Worm (Caenorhabditis elegans): Measurements from ENCODE around the gene rpl-38.

rpl-38 gene

DNA sequence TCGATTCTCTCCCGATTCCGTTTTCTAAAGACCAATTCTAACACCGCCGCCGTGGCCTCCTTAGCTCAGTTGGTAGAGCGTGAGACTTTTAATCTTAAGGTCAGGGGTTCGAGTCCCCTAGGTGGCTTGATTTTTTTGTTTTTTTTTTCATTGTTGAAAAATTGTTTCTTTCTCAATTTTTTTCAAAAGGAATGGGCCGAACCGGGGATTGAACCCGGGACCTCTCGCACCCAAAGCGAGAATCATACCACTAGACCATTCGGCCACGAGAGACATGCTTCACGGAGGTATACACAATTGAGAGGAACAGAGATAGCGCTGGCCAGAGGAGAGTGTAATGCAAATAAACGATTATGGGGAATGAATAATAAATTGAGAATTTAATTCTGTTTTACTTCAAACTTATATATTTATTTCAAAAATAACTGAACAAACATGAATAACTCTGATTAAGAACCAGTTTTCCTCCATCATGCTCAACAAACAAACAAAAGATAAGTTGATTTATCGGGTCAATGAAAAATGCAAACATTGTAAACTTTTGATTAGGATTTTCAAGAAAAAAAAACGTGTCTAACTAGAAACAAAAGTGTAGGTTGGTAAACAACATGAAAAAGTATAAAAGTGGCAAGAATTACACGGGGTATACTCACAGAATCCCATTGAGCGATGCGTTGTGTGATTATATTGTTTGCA lies 46.8 kb upstream of the rpl-38 start, which contains the start of gene pqn-71 (continued):
- TF ChIP-seq unc-86 (tag; optimal IDR thresholded peaks at IDR 0.05) (peak; percentile 42), snpc-4 (tag; optimal IDR thresholded peaks at IDR 0.05) (peak; percentile 55), nhr-11 (tag; optimal IDR thresholded peaks at IDR 0.05) (no peak), pqm-1 (tag; optimal IDR thresholded peaks at IDR 0.05) (no peak), skn-1 (tag; optimal IDR thresholded peaks at IDR 0.05) (peak; percentile 49), hlh-4 (tag; optimal IDR thresholded peaks at IDR 0.05) (no peak), nhr-90 (tag; optimal IDR thresholded peaks at IDR 0.05; ENCODE audit: poor library complexity) (peak; percentile 94)

DNA sequence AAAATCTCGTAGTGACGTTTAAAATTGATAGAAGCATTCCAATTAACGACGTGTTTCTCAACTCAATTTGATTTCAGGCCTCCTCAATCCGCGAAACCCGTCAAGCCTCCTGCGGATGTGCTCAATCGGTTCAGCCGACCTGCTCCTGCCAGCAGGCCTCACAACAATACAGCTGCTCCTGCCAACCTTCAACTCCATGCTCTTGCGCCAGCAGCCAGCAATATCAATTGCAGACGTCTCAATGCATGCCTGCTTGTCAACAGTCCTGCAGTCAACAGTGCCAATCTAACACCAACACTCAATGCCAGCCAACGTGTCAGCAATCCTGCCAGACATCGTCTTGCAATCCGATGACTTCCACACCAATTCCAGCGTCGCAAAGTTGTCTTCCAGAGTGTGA lies 45.9 kb upstream of the rpl-38 start:
- TF ChIP-seq nhr-85 (tag) = peak; percentile 44
- TF ChIP-seq F16B12.6 (tag; optimal IDR thresholded peaks at IDR 0.05) = no peak

DNA sequence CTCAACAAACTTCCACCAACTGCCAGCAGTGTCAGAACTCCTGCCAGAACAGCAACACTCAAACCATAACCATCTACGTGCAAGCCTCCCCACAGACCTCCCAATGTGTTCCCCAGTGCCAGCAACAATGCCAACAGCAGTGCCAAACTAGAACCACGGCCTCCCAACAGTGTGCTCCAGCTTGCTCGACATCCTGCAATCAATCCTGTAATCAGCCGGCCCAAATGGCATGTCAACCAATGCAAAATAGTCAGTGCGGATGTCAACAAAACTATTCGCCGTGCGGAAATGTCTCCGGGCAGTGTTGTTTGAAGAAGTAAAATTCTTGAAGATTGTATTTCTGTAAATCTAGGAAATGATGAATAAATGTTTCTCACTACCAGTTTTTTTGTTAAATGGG lies 45.2 kb upstream of the rpl-38 start:
- TF ChIP-seq grh-1 (GFP tag; IDR thresholded peaks at IDR 0.05) (no peak), nhr-12 (tag; optimal IDR thresholded peaks at IDR 0.05) (no peak), swsn-7 (tag; optimal IDR thresholded peaks at IDR 0.05) (no peak), aly-2 (tag; optimal IDR thresholded peaks at IDR 0.05) (no peak), ztf-11 (tag; optimal IDR thresholded peaks at IDR 0.05) (no peak), isw-1 (GFP tag; IDR thresholded peaks at IDR 0.05) (no peak), nhr-71 (tag; optimal IDR thresholded peaks at IDR 0.05) (no peak), elt-2 (tag; optimal IDR thresholded peaks at IDR 0.05) (no peak)

DNA sequence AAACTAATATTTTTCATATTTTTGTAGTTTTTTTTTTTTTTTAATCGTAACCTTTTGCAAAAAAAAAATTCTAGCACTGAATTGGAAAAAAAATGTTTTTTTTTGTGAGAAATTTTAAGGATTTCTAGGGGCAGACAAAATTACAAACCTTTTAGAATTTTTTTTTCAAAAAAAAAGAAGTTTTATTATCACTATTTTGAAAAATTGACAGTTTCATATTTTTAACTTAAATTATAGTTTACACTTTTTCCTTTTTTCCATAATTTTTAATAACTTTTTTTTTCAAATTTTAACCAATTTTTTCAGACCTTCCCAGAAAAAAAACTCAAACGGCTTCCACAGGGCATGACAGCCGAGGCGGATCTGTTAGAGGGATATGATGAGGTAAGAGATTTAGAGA lies 40.9 kb upstream of the rpl-38 start, which contains the start of gene dpf-1:
Gene dpf-1, plus strand, starts transcription at position 301 of the 400 bp plus-strand sequence.
- TF ChIP-seq isw-1 (GFP tag; IDR thresholded peaks at IDR 0.05) = no peak
- no peak for TF ChIP-seq hlh-17 (GFP tag; optimal IDR thresholded peaks at IDR 0.05; ENCODE audit: borderline replicate concordance)
- no peak for TF ChIP-seq sox-4 (tag; optimal IDR thresholded peaks at IDR 0.05)
- no peak for TF ChIP-seq mdl-1 (tag; optimal IDR thresholded peaks at IDR 0.05)
- TF ChIP-seq Y116A8C.19 (tag; optimal IDR thresholded peaks at IDR 0.05; ENCODE audit: borderline replicate concordance) = no peak
- no peak for TF ChIP-seq egl-13 (tag; optimal IDR thresholded peaks at IDR 0.05)
- TF ChIP-seq nhr-19 (GFP tag; conservative IDR thresholded peaks at IDR 0.05) = no peak
- TF ChIP-seq fkh-4 (tag; optimal IDR thresholded peaks at IDR 0.05; ENCODE audit: borderline replicate concordance) = no peak
- TF ChIP-seq snu-23 (GFP tag; optimal IDR thresholded peaks at IDR 0.05) = no peak
- no peak for TF ChIP-seq lir-3 (tag; optimal IDR thresholded peaks at IDR 0.05; ENCODE audit: poor library complexity)

DNA sequence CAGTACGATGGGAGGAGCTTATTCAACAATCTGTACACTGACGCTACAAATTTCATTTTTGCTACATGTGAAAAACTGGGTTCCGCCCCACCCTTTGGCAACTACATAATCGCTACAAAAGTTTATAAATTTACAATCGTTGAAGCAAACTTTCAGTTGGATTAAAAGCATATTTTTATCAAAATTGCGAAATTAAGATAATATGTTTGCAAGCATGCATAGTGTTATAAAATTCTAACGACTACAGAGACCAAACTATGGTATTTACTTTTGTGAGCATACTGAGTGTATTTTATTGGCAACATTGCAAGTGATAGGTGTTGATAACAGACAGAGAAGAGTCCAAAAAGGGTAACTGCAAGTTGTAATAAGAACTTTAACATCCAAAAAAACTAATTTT lies 33.4 kb upstream of the rpl-38 start, which contains the start of gene C06B8.2:
Gene C06B8.2, minus strand, starts transcription at position 153 of the 400 bp plus-strand sequence.
- TF ChIP-seq ces-1 (GFP tag; optimal IDR thresholded peaks at IDR 0.05) (no peak), hlh-17 (GFP tag; optimal IDR thresholded peaks at IDR 0.05; ENCODE audit: borderline replicate concordance) (no peak), tbx-2 (tag; optimal IDR thresholded peaks at IDR 0.05) (no peak), elt-2 (tag; optimal IDR thresholded peaks at IDR 0.05) (peak; percentile 22), mdl-1 (tag; optimal IDR thresholded peaks at IDR 0.05) (no peak)

DNA sequence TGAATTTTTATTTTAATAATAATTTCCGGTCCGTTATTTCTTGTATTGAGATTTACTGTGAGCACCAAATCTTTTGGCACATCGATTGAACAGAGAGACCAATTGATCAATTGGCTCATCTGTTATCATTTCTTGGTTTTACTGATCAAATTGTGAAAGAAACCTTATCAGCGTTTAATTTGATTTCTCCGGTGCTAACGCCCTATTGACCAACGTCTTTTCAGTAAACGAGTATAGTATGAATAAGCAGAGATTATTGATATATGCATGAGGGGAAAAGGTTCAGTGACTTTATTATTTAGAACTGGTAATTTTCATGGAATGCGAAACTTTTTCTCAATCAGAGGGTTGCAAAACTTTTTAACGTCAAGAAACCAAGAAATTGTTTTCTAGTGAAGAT lies 32.9 kb upstream of the rpl-38 start:
- TF ChIP-seq unc-98 (GFP tag; IDR thresholded peaks at IDR 0.05) (no peak), jun-1 (tag; optimal IDR thresholded peaks at IDR 0.05) (no peak), hlh-4 (tag; optimal IDR thresholded peaks at IDR 0.05) (no peak), nhr-84 (tag; optimal IDR thresholded peaks at IDR 0.05) (no peak), nhr-90 (tag; optimal IDR thresholded peaks at IDR 0.05; ENCODE audit: poor library complexity) (no peak), lin-35 (GFP tag; optimal IDR thresholded peaks at IDR 0.05) (no peak), grh-1 (GFP tag; IDR thresholded peaks at IDR 0.05) (no peak)

Data from whole organism, L1 larva.